Fruit fly (Drosophila melanogaster) whole organism, wandering third instar larva: ENCODE results near the gene CG10086.

ENCODE experiments used
- Abd-B ChIP-seq: fragments of >200 bp; optimal IDR thresholded peaks from 2 replicates; lab custom pipeline; 2017; ENCODE audit warnings: missing biosample characterization, missing genetic modification characterization
- Dfd ChIP-seq: fragments of >200 bp; optimal IDR thresholded peaks from 2 replicates; lab custom pipeline; 2017; ENCODE audit warnings: missing biosample characterization, missing genetic modification characterization
- Hr78 ChIP-seq: fragments of >200 bp; optimal IDR thresholded peaks from 2 replicates; lab custom pipeline; 2017; ENCODE audit warnings: missing biosample characterization, missing genetic modification characterization
- Jra ChIP-seq: sonication (Bioruptor generic); optimal IDR thresholded peaks from 2 replicates; lab custom pipeline; 2016; ENCODE audit warnings: missing biosample characterization, missing genetic modification characterization
- N ChIP-seq: fragments of >200 bp; optimal IDR thresholded peaks from 2 replicates; lab custom pipeline; 2018; ENCODE audit warnings: missing biosample characterization, missing external identifiers, missing genetic modification characterization
- dl ChIP-seq, 2 experiments: fragments of 175-275, 200-275 bp in 1 of 2; fragments of 200-275 bp in 1 of 2; sonication (Bioruptor generic); optimal IDR thresholded peaks; lab custom pipeline; 2018; ENCODE audit warnings: mild to moderate bottlenecking in 2 of 2, missing biosample characterization in 2 of 2, missing genetic modification characterization in 2 of 2, moderate library complexity in 2 of 2; ENCODE audit not compliant: partially characterized antibody in 2 of 2, insufficient read depth in 1 of 2
- dsf ChIP-seq: sonication (Bioruptor generic); optimal IDR thresholded peaks from 2 replicates; lab custom pipeline; 2016; ENCODE audit warnings: missing biosample characterization, missing genetic modification characterization, borderline replicate concordance
- psq ChIP-seq: fragments of 200-800 bp; sonication (Bioruptor generic); optimal IDR thresholded peaks from 3 replicates; lab custom pipeline; 2017; ENCODE audit warnings: missing biosample characterization, mild to moderate bottlenecking, missing genetic modification characterization, moderate library complexity
- tai ChIP-seq: sonication (Bioruptor generic); optimal IDR thresholded peaks from 2 replicates; lab custom pipeline; 2016; ENCODE audit warnings: missing biosample characterization, missing genetic modification characterization
- usp ChIP-seq: fragments of >200 bp; optimal IDR thresholded peaks from 2 replicates; lab custom pipeline; 2017; ENCODE audit warnings: missing biosample characterization, missing genetic modification characterization

DNA sequence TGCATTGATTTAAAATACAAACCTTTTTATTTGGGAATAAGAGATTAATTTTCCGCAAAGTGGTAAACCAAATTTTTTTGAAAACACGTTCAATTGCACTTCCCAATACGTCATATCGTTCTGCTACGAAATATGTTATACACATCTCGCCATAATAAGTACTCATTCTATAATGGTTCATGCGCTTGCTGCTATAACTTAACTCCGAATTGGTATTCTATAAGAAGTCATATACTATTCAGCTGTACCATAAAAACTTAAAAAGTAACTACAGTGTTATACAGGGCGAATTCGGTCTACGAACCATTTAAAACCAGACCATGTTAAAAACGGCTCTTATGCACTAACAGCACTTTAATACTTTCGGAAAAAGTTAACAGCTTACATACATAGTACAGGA lies 10.8 kb upstream of the CG10086 start:
- TF ChIP-seq psq (GFP tag; lab: Kevin White, UChicago), result no peak
- TF ChIP-seq dsf (GFP tag; lab: Kevin White, UChicago), result no peak
- no peak for TF ChIP-seq usp (GFP tag; lab: Kevin White, UChicago)
- TF ChIP-seq Jra, result no peak
- no peak for TF ChIP-seq Abd-B (GFP tag; lab: Kevin White, UChicago)
- no peak for TF ChIP-seq Dfd (GFP tag; lab: Kevin White, UChicago)
- TF ChIP-seq Hr78 (GFP tag; lab: Kevin White, UChicago), result no peak
- TF ChIP-seq N (GFP tag; lab: Kevin White, UChicago), result no peak
- TF ChIP-seq tai, result no peak
- no peak for TF ChIP-seq dl (GFP tag; optimal IDR thresholded peaks at IDR 0.05; lab: Kevin White, UChicago; ENCODE audit: insufficient read depth in 1 of 2, partially characterized antibody in 2 of 2)
